Fruit fly (Drosophila melanogaster) whole organism, embryonic: ENCODE results near the gene Bet3.

Source experiments
- Atf3 ChIP-seq: fragments of 200-800 bp; sonication (Bioruptor generic); optimal IDR thresholded peaks from 3 replicates; lab custom pipeline; 2016; ENCODE audit warnings: missing biosample characterization, missing genetic modification characterization
- B-H1 ChIP-seq: fragments of 200-800 bp; sonication (Bioruptor generic); IDR thresholded peaks from 3 replicates; pipeline ENCODE4 v1.3.6; 2022; ENCODE audit warnings: missing biosample characterization, missing genetic modification characterization
- Blimp-1 ChIP-seq: fragments of 200-800 bp; sonication (Bioruptor generic); optimal IDR thresholded peaks from 3 replicates; lab custom pipeline; 2018; ENCODE audit warnings: missing biosample characterization, missing genetic modification characterization, mild to moderate bottlenecking, moderate library complexity, missing genetic modification reagents
- CG10209 ChIP-seq: fragments of 200-800 bp; sonication (Bioruptor generic); optimal IDR thresholded peaks from 3 replicates; lab custom pipeline; 2017; ENCODE audit warnings: missing biosample characterization, mild to moderate bottlenecking, missing genetic modification characterization, missing genetic modification reagents
- CG10267 ChIP-seq: fragments of 200-800 bp; sonication (Bioruptor generic); optimal IDR thresholded peaks from 2 replicates; lab custom pipeline; 2018; ENCODE audit warnings: missing biosample characterization, mild to moderate bottlenecking, missing genetic modification characterization, moderate library complexity
- CG10366 ChIP-seq: fragments of 200-800 bp; sonication (Bioruptor generic); IDR thresholded peaks from 2 replicates; pipeline ENCODE4 v1.3.6; 2022; ENCODE audit warnings: missing biosample characterization, missing genetic modification characterization
- CG10431 ChIP-seq: fragments of 200-800 bp; sonication (Bioruptor generic); optimal IDR thresholded peaks from 3 replicates; lab custom pipeline; 2018; ENCODE audit warnings: missing biosample characterization, mild to moderate bottlenecking, missing genetic modification characterization
- CG11093 ChIP-seq: fragments of 200-800 bp; sonication (Bioruptor generic); IDR thresholded peaks from 3 replicates; pipeline ENCODE4 v1.3.6; 2022; ENCODE audit warnings: missing biosample characterization, missing genetic modification characterization
- CG12744 ChIP-seq: fragments of 200-800 bp; sonication (Bioruptor generic); optimal IDR thresholded peaks from 2 replicates; lab custom pipeline; 2016; ENCODE audit warnings: missing biosample characterization, missing genetic modification characterization
- CG14860 ChIP-seq: fragments of 200-800 bp; sonication (Bioruptor generic); IDR thresholded peaks from 3 replicates; pipeline ENCODE4 v1.3.6; 2022; ENCODE audit warnings: missing biosample characterization, missing genetic modification characterization; ENCODE audit not compliant: partially characterized antibody
- CG14965 ChIP-seq: fragments of 200-800 bp; sonication (Bioruptor generic); optimal IDR thresholded peaks from 2 replicates; lab custom pipeline; 2016; ENCODE audit warnings: missing biosample characterization, missing genetic modification characterization, borderline replicate concordance
- CG16863 ChIP-seq: fragments of 200-800 bp; sonication (Bioruptor generic); optimal IDR thresholded peaks from 3 replicates; lab custom pipeline; 2016; ENCODE audit warnings: missing biosample characterization, missing genetic modification characterization
- CG17912 ChIP-seq: fragments of 200-800 bp; sonication (Bioruptor generic); optimal IDR thresholded peaks from 2 replicates; lab custom pipeline; 2018; ENCODE audit warnings: missing biosample characterization, mild to moderate bottlenecking, missing genetic modification characterization
- CG2202 ChIP-seq: fragments of 200-800 bp; sonication (Bioruptor generic); optimal IDR thresholded peaks from 2 replicates; lab custom pipeline; 2018; ENCODE audit warnings: missing biosample characterization, mild to moderate bottlenecking, missing genetic modification characterization
- CG31224 ChIP-seq: fragments of 200-800 bp; sonication (Bioruptor generic); IDR thresholded peaks from 2 replicates; pipeline ENCODE4 v1.3.6; 2022; ENCODE audit warnings: missing biosample characterization, missing genetic modification characterization
- CG31388 ChIP-seq: fragments of 200-800 bp; sonication (Bioruptor generic); optimal IDR thresholded peaks from 2 replicates; lab custom pipeline; 2016; ENCODE audit warnings: missing biosample characterization, missing genetic modification characterization
- CG3163 ChIP-seq: fragments of 200-800 bp; sonication (Bioruptor generic); optimal IDR thresholded peaks from 3 replicates; lab custom pipeline; 2016; ENCODE audit warnings: missing biosample characterization, missing genetic modification characterization
- CG5953 ChIP-seq: fragments of 200-800 bp; sonication (Bioruptor generic); IDR thresholded peaks from 2 replicates; pipeline ENCODE4 v1.3.6; 2022; ENCODE audit warnings: missing biosample characterization, missing genetic modification characterization
- CG6175 ChIP-seq: fragments of 200-800 bp; sonication (Bioruptor generic); IDR thresholded peaks from 3 replicates; pipeline ENCODE4 v1.3.6; 2022; ENCODE audit warnings: missing biosample characterization, missing genetic modification characterization
- CG8290 ChIP-seq, 3 experiments: fragments of 200-800 bp; sonication (Bioruptor generic); optimal IDR thresholded peaks; 2 replicates each; lab custom pipeline; 2016 to 2019; ENCODE audit warnings: missing biosample characterization in 3 of 3, missing genetic modification characterization in 3 of 3, mild to moderate bottlenecking in 2 of 3, moderate library complexity in 1 of 3
- CG8944 ChIP-seq: fragments of 200-800 bp; sonication (Bioruptor generic); optimal IDR thresholded peaks from 3 replicates; lab custom pipeline; 2016; ENCODE audit warnings: missing biosample characterization, missing genetic modification characterization
- CG9215 ChIP-seq: fragments of 200-800 bp; sonication (Bioruptor generic); IDR thresholded peaks from 2 replicates; pipeline ENCODE4 v1.3.6; 2022; ENCODE audit warnings: missing biosample characterization, missing genetic modification characterization
- CG9437 ChIP-seq: fragments of 200-800 bp; sonication (Bioruptor generic); optimal IDR thresholded peaks from 2 replicates; lab custom pipeline; 2018; ENCODE audit warnings: missing biosample characterization, mild to moderate bottlenecking, missing genetic modification characterization
- CG9817 ChIP-seq: fragments of 200-800 bp; sonication (Bioruptor generic); optimal IDR thresholded peaks from 2 replicates; lab custom pipeline; 2018; ENCODE audit warnings: missing biosample characterization, mild to moderate bottlenecking, missing genetic modification characterization, moderate library complexity
- Dbx ChIP-seq: fragments of 200-800 bp; sonication (Bioruptor generic); IDR thresholded peaks from 3 replicates; pipeline ENCODE4 v1.3.6; 2022; ENCODE audit warnings: missing biosample characterization, missing genetic modification characterization
- Dip2 ChIP-seq: fragments of 200-800 bp; sonication (Bioruptor generic); IDR thresholded peaks from 2 replicates; pipeline ENCODE4 v1.3.6; 2022; ENCODE audit warnings: missing biosample characterization, missing genetic modification characterization
- Doc3 ChIP-seq: fragments of 200-800 bp; sonication (Bioruptor generic); IDR thresholded peaks from 3 replicates; pipeline ENCODE4 v1.3.6; 2022; ENCODE audit warnings: missing biosample characterization, missing genetic modification characterization; ENCODE audit not compliant: partially characterized antibody
- Hmr ChIP-seq: fragments of 200-800 bp; sonication (Bioruptor generic); optimal IDR thresholded peaks from 3 replicates; lab custom pipeline; 2017; ENCODE audit warnings: mild to moderate bottlenecking, missing biosample characterization, missing genetic modification reagents, missing genetic modification characterization
- Hr3 ChIP-seq: fragments of 200-800 bp; sonication (Bioruptor generic); optimal IDR thresholded peaks from 3 replicates; lab custom pipeline; 2016; ENCODE audit warnings: missing biosample characterization, missing genetic modification characterization
- Med ChIP-seq: fragments of 200-800 bp; sonication (Bioruptor generic); peaks from one replicate; lab custom pipeline; 2016; ENCODE audit warnings: missing biosample characterization, missing genetic modification characterization, mild to moderate bottlenecking, inconsistent platforms, moderate library complexity
- Myb ChIP-seq: fragments of 200-800 bp; sonication (Bioruptor generic); optimal IDR thresholded peaks from 2 replicates; lab custom pipeline; 2016; ENCODE audit warnings: missing biosample characterization, missing genetic modification characterization
- NFAT ChIP-seq: fragments of 200-800 bp; sonication (Bioruptor generic); IDR thresholded peaks from 2 replicates; pipeline ENCODE4 v1.3.6; 2022; ENCODE audit warnings: missing biosample characterization, missing genetic modification characterization
- Poxn ChIP-seq: fragments of 200-800 bp; sonication (Bioruptor generic); IDR thresholded peaks from 2 replicates; pipeline ENCODE4 v1.3.6; 2022; ENCODE audit warnings: missing biosample characterization, missing genetic modification characterization
- Rx ChIP-seq: fragments of 200-800 bp; sonication (Bioruptor generic); IDR thresholded peaks from 2 replicates; pipeline ENCODE4 v1.3.6; 2022; ENCODE audit warnings: missing biosample characterization, missing genetic modification characterization
- Scr ChIP-seq: fragments of 200-800 bp; sonication (Bioruptor generic); IDR thresholded peaks from 2 replicates; pipeline ENCODE4 v1.3.6; 2022; ENCODE audit warnings: missing biosample characterization, missing genetic modification characterization; ENCODE audit not compliant: partially characterized antibody
- Sry-δ ChIP-seq: fragments of 200-800 bp; sonication (Bioruptor generic); optimal IDR thresholded peaks from 2 replicates; lab custom pipeline; 2016; ENCODE audit warnings: missing biosample characterization, missing genetic modification characterization
- ap ChIP-seq: fragments of 200-800 bp; sonication (Bioruptor generic); IDR thresholded peaks from 2 replicates; pipeline ENCODE4 v1.3.6; 2022; ENCODE audit warnings: missing biosample characterization, missing genetic modification characterization
- bbx ChIP-seq: fragments of 200-800 bp; sonication (Bioruptor generic); IDR thresholded peaks from 2 replicates; pipeline ENCODE4 v1.3.6; 2022; ENCODE audit warnings: missing biosample characterization, missing genetic modification characterization; ENCODE audit not compliant: partially characterized antibody
- corto ChIP-seq: fragments of 200-800 bp; sonication (Bioruptor generic); optimal IDR thresholded peaks from 2 replicates; lab custom pipeline; 2016; ENCODE audit warnings: missing biosample characterization, mild to moderate bottlenecking, missing genetic modification characterization, moderate library complexity
- crp ChIP-seq, 2 experiments: fragments of 200-800 bp; sonication (Bioruptor generic); optimal IDR thresholded peaks; 2 replicates in 1 of 2; 3 replicates in 1 of 2; lab custom pipeline; 2017; ENCODE audit warnings: missing biosample characterization in 2 of 2, missing genetic modification characterization in 2 of 2, mild to moderate bottlenecking in 1 of 2, moderate library complexity in 1 of 2
- eve ChIP-seq, 2 experiments: fragments of >200 bp; optimal IDR thresholded peaks; 2 replicates each; lab custom pipeline; 2017; ENCODE audit warnings: missing biosample characterization in 2 of 2, missing genetic modification characterization in 2 of 2
- fd3F ChIP-seq: fragments of 200-800 bp; sonication (Bioruptor generic); optimal IDR thresholded peaks from 2 replicates; lab custom pipeline; 2018; ENCODE audit warnings: missing biosample characterization, mild to moderate bottlenecking, missing genetic modification characterization, moderate library complexity
- ind ChIP-seq: fragments of 200-800 bp; sonication (Bioruptor generic); optimal IDR thresholded peaks from 3 replicates; lab custom pipeline; 2016; ENCODE audit warnings: missing biosample characterization, missing genetic modification characterization
- mam ChIP-seq: fragments of 200-800 bp; sonication (Bioruptor generic); optimal IDR thresholded peaks from 3 replicates; lab custom pipeline; 2016; ENCODE audit warnings: missing biosample characterization, missing genetic modification characterization
- nau ChIP-seq: fragments of 200-800 bp; sonication (Bioruptor generic); optimal IDR thresholded peaks from 3 replicates; lab custom pipeline; 2017; ENCODE audit warnings: missing biosample characterization, mild to moderate bottlenecking, missing genetic modification characterization, missing genetic modification reagents
- phol ChIP-seq: fragments of 200-800 bp; sonication (Bioruptor generic); optimal IDR thresholded peaks from 3 replicates; lab custom pipeline; 2018; ENCODE audit warnings: missing biosample characterization, mild to moderate bottlenecking, missing genetic modification characterization, moderate library complexity
- salm ChIP-seq: fragments of 200-800 bp; sonication (Bioruptor generic); optimal IDR thresholded peaks from 2 replicates; lab custom pipeline; 2018; ENCODE audit warnings: missing biosample characterization, mild to moderate bottlenecking, missing genetic modification characterization
- sisA ChIP-seq: fragments of 200-800 bp; sonication (Bioruptor generic); IDR thresholded peaks from 2 replicates; pipeline ENCODE4 v1.3.6; 2022; ENCODE audit warnings: missing biosample characterization, missing genetic modification characterization
- slou ChIP-seq: fragments of 200-800 bp; sonication (Bioruptor generic); optimal IDR thresholded peaks from 3 replicates; lab custom pipeline; 2016; ENCODE audit warnings: missing biosample characterization, missing genetic modification characterization

Gene Bet3

DNA sequence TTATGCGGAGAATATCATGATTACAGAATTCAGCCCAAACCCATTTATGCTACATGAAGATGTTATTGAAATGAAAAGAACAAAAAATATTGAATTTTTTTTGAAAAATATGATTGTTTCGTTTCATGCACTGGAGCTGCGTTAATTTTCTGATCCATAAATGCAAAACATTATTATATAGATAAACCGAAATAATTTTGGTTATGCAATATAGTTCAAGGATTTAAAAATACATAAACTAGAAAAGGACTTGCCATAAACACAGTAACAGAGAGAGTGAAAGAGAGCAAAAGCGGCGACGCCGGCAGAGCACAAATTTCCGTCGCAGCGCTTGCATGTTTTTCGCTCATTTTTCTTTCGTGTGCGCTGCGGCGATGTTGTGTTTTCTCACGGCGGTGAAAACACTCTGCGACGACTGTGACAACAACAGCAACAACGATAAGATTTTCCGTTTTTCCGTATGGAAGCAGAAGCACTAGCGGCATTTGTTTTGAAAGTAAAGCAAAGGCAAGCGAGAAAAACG, 20.2 kb upstream of the Bet3 start (continued):
- TF ChIP-seq CG17912 (no peak), CG11093 (GFP tag; lab: Robert Waterston, UW) (0 out of 3 replicates have a peak, but pooled peaks have one; percentile 26), CG14965 (GFP tag; lab: Kevin White, UChicago) (peak; percentile 47), slou (GFP tag; lab: Kevin White, UChicago) (no peak), CG12744 (peak; percentile 77), CG10267 (peak; percentile 92), Sry-δ (peak; percentile 15), CG31388 (no peak), corto (peak; percentile 56), CG6175 (no peak), CG10431 (GFP tag; lab: Kevin White, UChicago) (peak; percentile 79), NFAT (GFP tag; lab: Robert Waterston, UW) (peak; percentile 9; the same call in 1 of the 2 replicates), salm (tag; lab: Kevin White, UChicago) (peak; percentile 89), Dip2 (GFP tag; lab: Robert Waterston, UW) (no peak), CG14860 (GFP tag; lab: Robert Waterston, UW) (no peak), CG8290 (GFP tag; optimal IDR thresholded peaks at IDR 0.05; lab: Kevin White, UChicago) (peak; percentile 75), CG8290 (tag; optimal IDR thresholded peaks at IDR 0.05; lab: Kevin White, UChicago) (peak; percentile 54 to 77), bbx (GFP tag; lab: Robert Waterston, UW) (peak; percentile 72), ap (peak; percentile 40; the same call in 1 of the 2 replicates), CG2202 (tag; lab: Kevin White, UChicago) (peak; percentile 88), CG16863 (GFP tag; lab: Kevin White, UChicago) (peak; percentile 71), Med (GFP tag; lab: Kevin White, UChicago) (peak; percentile 87), Hr3 (GFP tag; lab: Kevin White, UChicago) (peak; percentile 63), CG9437 (peak; percentile 85), fd3F (GFP tag; lab: Kevin White, UChicago) (peak; percentile 76), eve (GFP tag; optimal IDR thresholded peaks at IDR 0.05; lab: Kevin White, UChicago) (no peak), Doc3 (GFP tag; lab: Robert Waterston, UW) (no peak; the same call in 2 of the 3 replicates), CG9215 (GFP tag; lab: Robert Waterston, UW) (peak; percentile 52; the same call in 1 of the 2 replicates), CG31224 (GFP tag; lab: Robert Waterston, UW) (0 out of 2 replicates have a peak, but pooled peaks have one; percentile 35), Atf3 (GFP tag; lab: Kevin White, UChicago) (peak; percentile 19), Hmr (GFP tag; lab: Kevin White, UChicago) (peak; percentile 92), ind (GFP tag; lab: Kevin White, UChicago) (peak; percentile 65), Dbx (GFP tag; lab: Robert Waterston, UW) (peak; percentile 74; the same call in 2 of the 3 replicates), B-H1 (peak; percentile 75), crp (GFP tag; optimal IDR thresholded peaks at IDR 0.05; lab: Kevin White, UChicago) (peak in 1 of 2 experiments; percentile 21), Scr (GFP tag; lab: Robert Waterston, UW) (peak; percentile 14), sisA (peak; percentile 48; the same call in 1 of the 2 replicates), Myb (GFP tag; lab: Kevin White, UChicago) (peak; percentile 4), CG8944 (GFP tag; lab: Kevin White, UChicago) (peak; percentile 51), CG5953 (GFP tag; lab: Robert Waterston, UW) (peak; percentile 51; the same call in 1 of the 2 replicates), nau (peak; percentile 89), mam (GFP tag; lab: Kevin White, UChicago) (peak; percentile 63), CG10209 (GFP tag; lab: Kevin White, UChicago) (peak; percentile 88), phol (tag; lab: Kevin White, UChicago) (peak; percentile 98), CG10366 (GFP tag; lab: Robert Waterston, UW) (peak; percentile 63), Poxn (no peak), CG9817 (tag; lab: Kevin White, UChicago) (peak; percentile 79), Rx (GFP tag; lab: Robert Waterston, UW) (peak; percentile 69), CG3163 (GFP tag; lab: Kevin White, UChicago) (peak; percentile 50), Blimp-1 (GFP tag; lab: Kevin White, UChicago) (peak; percentile 92)
